Worm (Caenorhabditis elegans): ENCODE results near the gene ZK418.11.
"Not testable (repeated sequence)": the region's sequence is repeated elsewhere in the genome, so short reads cannot be mapped to it uniquely, and the experiment has no call there.

Gene ZK418.11

ce11 chrIII:7111793-7112192, 11.7 kb downstream of the ZK418.11 start, which contains the start of gene B0280.7:
TSS of gene B0280.7 (minus strand) at chrIII:7111893.
- no peak for TF ChIP-seq him-1 (tag; optimal IDR thresholded peaks at IDR 0.05)
- no peak for TF ChIP-seq dao-5 (tag; optimal IDR thresholded peaks at IDR 0.05)
- TF ChIP-seq W03F9.2 (tag; optimal IDR thresholded peaks at IDR 0.05) = no peak

- TF ChIP-seq W03F9.2 (tag; optimal IDR thresholded peaks at IDR 0.05) (no peak), dao-5 (tag; optimal IDR thresholded peaks at IDR 0.05) (no peak), him-1 (tag; optimal IDR thresholded peaks at IDR 0.05) (no peak)
Observed at ce11 chrIII:7112285-7112684, 12.2 kb downstream of the ZK418.11 start.

- TF ChIP-seq W03F9.2 (tag; optimal IDR thresholded peaks at IDR 0.05) (no peak), him-1 (tag; optimal IDR thresholded peaks at IDR 0.05) (no peak), dao-5 (tag; optimal IDR thresholded peaks at IDR 0.05) (no peak)
Observed at ce11 chrIII:7114952-7115488, 14.9 kb downstream of the ZK418.11 start, which contains the start of gene nhr-10. TSS of gene nhr-10 (minus strand) at chrIII:7115438.

- TF ChIP-seq W03F9.2 (tag; optimal IDR thresholded peaks at IDR 0.05) = peak; percentile 56
- TF ChIP-seq him-1 (tag; optimal IDR thresholded peaks at IDR 0.05) = no peak
- no peak for TF ChIP-seq dao-5 (tag; optimal IDR thresholded peaks at IDR 0.05)
Observed at ce11 chrIII:7116615-7117252, 16.6 kb downstream of the ZK418.11 start.

ce11 chrIII:7120477-7120876, 20.4 kb downstream of the ZK418.11 start:
- TF ChIP-seq him-1 (tag; optimal IDR thresholded peaks at IDR 0.05) (no peak), W03F9.2 (tag; optimal IDR thresholded peaks at IDR 0.05) (no peak), dao-5 (tag; optimal IDR thresholded peaks at IDR 0.05) (no peak)

ce11 chrIII:7122860-7123259, 22.8 kb downstream of the ZK418.11 start, which contains the start of the genes B0280.9 and rpia-1:
TSS of gene B0280.9 (minus strand) at chrIII:7122895.
TSS of gene rpia-1 (plus strand) at chrIII:7123128.
- TF ChIP-seq W03F9.2 (tag; optimal IDR thresholded peaks at IDR 0.05) (peak; percentile 59), dao-5 (tag; optimal IDR thresholded peaks at IDR 0.05) (no peak)

ce11 chrIII:7124364-7124763, 24.3 kb downstream of the ZK418.11 start, which contains the start of gene B0280.2:
TSS of gene B0280.2 (plus strand) at chrIII:7124664.
- TF ChIP-seq dao-5 (tag; optimal IDR thresholded peaks at IDR 0.05) (no peak), him-1 (tag; optimal IDR thresholded peaks at IDR 0.05) (no peak), W03F9.2 (tag; optimal IDR thresholded peaks at IDR 0.05) (no peak)

ce11 chrIII:7128601-7129000, 28.5 kb downstream of the ZK418.11 start, which contains the start of gene viro-2:
TSS of gene viro-2 (plus strand) at chrIII:7128901.
- TF ChIP-seq W03F9.2, dao-5, him-1 (tag; optimal IDR thresholded peaks at IDR 0.05): not testable (repeated sequence)

ce11 chrIII:7133559-7133958, 33.5 kb downstream of the ZK418.11 start, which contains the start of the genes pot-1 and ggtb-1:
TSS of gene pot-1 (minus strand) at chrIII:7133678.
TSS of gene ggtb-1 (plus strand) at chrIII:7133766.
- no peak for TF ChIP-seq him-1 (tag; optimal IDR thresholded peaks at IDR 0.05)
- TF ChIP-seq dao-5 (tag; optimal IDR thresholded peaks at IDR 0.05) = no peak
- no peak for TF ChIP-seq W03F9.2 (tag; optimal IDR thresholded peaks at IDR 0.05)

- TF ChIP-seq dao-5 (tag; optimal IDR thresholded peaks at IDR 0.05) = no peak
- TF ChIP-seq W03F9.2 (tag; optimal IDR thresholded peaks at IDR 0.05) = no peak
- TF ChIP-seq him-1 (tag; optimal IDR thresholded peaks at IDR 0.05) = no peak
Observed at ce11 chrIII:7136015-7136414, 35.9 kb downstream of the ZK418.11 start, which contains the start of gene B0280.17. TSS of gene B0280.17 (minus strand) at chrIII:7136115.

ce11 chrIII:7138178-7138577, 38.1 kb downstream of the ZK418.11 start, which contains the start of gene B0280.11:
TSS of gene B0280.11 (minus strand) at chrIII:7138278.
- TF ChIP-seq W03F9.2 (tag; optimal IDR thresholded peaks at IDR 0.05) (no peak), him-1 (tag; optimal IDR thresholded peaks at IDR 0.05) (no peak), dao-5 (tag; optimal IDR thresholded peaks at IDR 0.05) (no peak)

ce11 chrIII:7140228-7140710, 40.2 kb downstream of the ZK418.11 start:
- TF ChIP-seq W03F9.2 (tag; optimal IDR thresholded peaks at IDR 0.05) (no peak), dao-5 (tag; optimal IDR thresholded peaks at IDR 0.05) (no peak), him-1 (tag; optimal IDR thresholded peaks at IDR 0.05) (no peak)

- TF ChIP-seq dao-5 (tag; optimal IDR thresholded peaks at IDR 0.05) (no peak), W03F9.2 (tag; optimal IDR thresholded peaks at IDR 0.05) (peak; percentile 66)
Observed at ce11 chrIII:7141285-7141715, 41.2 kb downstream of the ZK418.11 start.

- no peak for TF ChIP-seq W03F9.2 (tag; optimal IDR thresholded peaks at IDR 0.05)
- no peak for TF ChIP-seq dao-5 (tag; optimal IDR thresholded peaks at IDR 0.05)
- TF ChIP-seq him-1 (tag; optimal IDR thresholded peaks at IDR 0.05) = no peak
Observed at ce11 chrIII:7142172-7142601, 42.1 kb downstream of the ZK418.11 start.

All from whole organism, L4/young adult.